Fruit fly (Drosophila melanogaster): ENCODE data around the gene fon.

The fon gene

dm6 chr2L:19426330-19426781 is 40.4 kb upstream of the fon start, which contains the start of gene Pax:
Gene Pax (minus strand): TSS chr2L:19426596.
- TF ChIP-seq fd96Ca (GFP tag; IDR thresholded peaks at IDR 0.05) (no peak), CG12605 (GFP tag; IDR thresholded peaks at IDR 0.05) (peak; percentile 57; the same call in 1 of the 2 replicates), gl (tag; optimal IDR thresholded peaks at IDR 0.05) (peak; percentile 62), CG15710 (tag; optimal IDR thresholded peaks at IDR 0.05) (peak; percentile 9), CG32121 (GFP tag; IDR thresholded peaks at IDR 0.05) (no peak; the same call in 1 of the 2 replicates), D1 (tag; optimal IDR thresholded peaks at IDR 0.05) (no peak), Ets98B (GFP tag; IDR thresholded peaks at IDR 0.05) (peak; percentile 49; the same call in 1 of the 2 replicates), CG10348 (GFP tag; IDR thresholded peaks at IDR 0.05) (no peak), CG13204 (GFP tag; optimal IDR thresholded peaks at IDR 0.05) (peak; percentile 52), CG9948 (tag; optimal IDR thresholded peaks at IDR 0.05) (no peak), Snoo (tag; optimal IDR thresholded peaks at IDR 0.05) (peak; percentile 26), CG8301 (tag; optimal IDR thresholded peaks at IDR 0.05) (no peak), CG8159 (tag; optimal IDR thresholded peaks at IDR 0.05) (no peak), CG17806 (tag; optimal IDR thresholded peaks at IDR 0.05) (no peak), CG14655 (GFP tag; optimal IDR thresholded peaks at IDR 0.05) (no peak), Pif1B (GFP tag; optimal IDR thresholded peaks at IDR 0.05) (peak; percentile 2), EcR (GFP tag; optimal IDR thresholded peaks at IDR 0.05) (peak; percentile 23), Pif1A (GFP tag; optimal IDR thresholded peaks at IDR 0.05) (peak; percentile 2), CG4496 (GFP tag; IDR thresholded peaks at IDR 0.05) (peak; percentile 62; the same call in 2 of the 3 replicates), rn (GFP tag; IDR thresholded peaks at IDR 0.05) (no peak), CG34367 (tag; optimal IDR thresholded peaks at IDR 0.05) (no peak)

DNA sequence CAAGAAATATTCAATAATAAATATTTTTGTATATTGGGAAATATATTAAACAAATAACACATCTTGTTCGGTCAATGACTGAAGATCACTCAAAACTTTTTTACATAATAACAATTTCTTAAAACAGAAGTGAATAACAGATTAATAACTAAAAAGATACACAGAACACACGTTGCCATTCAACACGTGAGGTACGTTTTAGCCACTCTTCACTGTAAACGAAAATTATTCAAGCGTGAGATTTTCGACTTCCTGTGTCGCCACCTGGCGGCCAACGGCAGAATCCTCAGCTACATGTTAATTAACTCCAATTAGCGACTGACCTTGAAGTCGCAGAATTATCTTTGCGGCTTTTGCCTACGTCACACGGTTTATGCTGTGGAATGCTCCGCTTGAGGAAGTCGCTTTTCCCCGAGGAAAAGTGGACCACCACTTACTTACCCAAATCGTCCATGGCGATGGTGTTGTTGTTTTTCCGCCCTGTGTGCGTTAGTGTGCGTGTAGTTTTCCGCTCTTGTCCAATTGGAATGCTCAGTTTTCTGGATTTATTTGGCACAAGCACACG is 39.8 kb upstream of the fon start:
- no peak for TF ChIP-seq rn (GFP tag; IDR thresholded peaks at IDR 0.05)
- peak; percentile 37 for TF ChIP-seq Pif1A (GFP tag; optimal IDR thresholded peaks at IDR 0.05)
- TF ChIP-seq CG14655 (GFP tag; optimal IDR thresholded peaks at IDR 0.05): peak; percentile 45
- peak; percentile 68; the same call in 2 of the 3 replicates for TF ChIP-seq CG4496 (GFP tag; IDR thresholded peaks at IDR 0.05)
- TF ChIP-seq D1 (tag; optimal IDR thresholded peaks at IDR 0.05): peak; percentile 15
- no peak for TF ChIP-seq EcR (GFP tag; optimal IDR thresholded peaks at IDR 0.05)
- TF ChIP-seq Snoo (tag; optimal IDR thresholded peaks at IDR 0.05): peak; percentile 55
- peak; percentile 54 for TF ChIP-seq CG17806 (tag; optimal IDR thresholded peaks at IDR 0.05)
- TF ChIP-seq CG9948 (tag; optimal IDR thresholded peaks at IDR 0.05): peak; percentile 36
- peak; percentile 39; the same call in 1 of the 2 replicates for TF ChIP-seq Ets98B (GFP tag; IDR thresholded peaks at IDR 0.05)
- no peak for TF ChIP-seq CG32121 (GFP tag; IDR thresholded peaks at IDR 0.05)
- TF ChIP-seq CG34367 (tag; optimal IDR thresholded peaks at IDR 0.05): peak; percentile 39
- TF ChIP-seq CG15710 (tag; optimal IDR thresholded peaks at IDR 0.05): peak; percentile 32
- no peak for TF ChIP-seq CG10348 (GFP tag; IDR thresholded peaks at IDR 0.05)
- TF ChIP-seq fd96Ca (GFP tag; IDR thresholded peaks at IDR 0.05): no peak; the same call in 2 of the 3 replicates
- TF ChIP-seq CG8159 (tag; optimal IDR thresholded peaks at IDR 0.05): peak; percentile 48
- peak; percentile 23 for TF ChIP-seq CG8301 (tag; optimal IDR thresholded peaks at IDR 0.05)
- peak; percentile 5 for TF ChIP-seq Pif1B (GFP tag; optimal IDR thresholded peaks at IDR 0.05)

DNA sequence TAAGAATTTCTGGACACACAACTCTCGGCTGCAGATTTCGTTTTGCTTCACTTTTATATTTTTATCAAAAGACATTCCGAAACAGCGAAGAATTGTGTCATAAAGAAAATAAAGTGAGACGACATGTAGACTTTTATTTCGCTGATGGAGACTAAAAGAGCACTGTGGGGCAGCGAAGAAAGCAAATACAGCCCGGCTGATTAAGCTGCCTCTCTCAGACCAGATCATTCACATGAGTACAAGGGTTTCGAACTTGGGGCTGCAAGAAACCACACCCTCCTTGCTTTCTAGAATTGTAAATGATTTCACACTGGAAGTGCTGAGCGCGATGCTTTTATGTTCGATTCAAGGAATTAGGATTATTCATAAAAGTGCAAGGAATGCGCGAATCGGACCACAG is 39.1 kb upstream of the fon start:
- no peak for TF ChIP-seq CG15710 (tag; optimal IDR thresholded peaks at IDR 0.05)
- no peak for TF ChIP-seq Pif1A (GFP tag; optimal IDR thresholded peaks at IDR 0.05)
- TF ChIP-seq CG9948 (tag; optimal IDR thresholded peaks at IDR 0.05): no peak
- no peak for TF ChIP-seq Pif1B (GFP tag; optimal IDR thresholded peaks at IDR 0.05)
- TF ChIP-seq CG10348 (GFP tag; IDR thresholded peaks at IDR 0.05): no peak
- TF ChIP-seq CG14655 (GFP tag; optimal IDR thresholded peaks at IDR 0.05): no peak
- no peak for TF ChIP-seq D1 (tag; optimal IDR thresholded peaks at IDR 0.05)
- TF ChIP-seq CG32121 (GFP tag; IDR thresholded peaks at IDR 0.05): no peak
- peak; percentile 38; the same call in 1 of the 2 replicates for TF ChIP-seq CG12605 (GFP tag; IDR thresholded peaks at IDR 0.05)
- TF ChIP-seq gl (tag; optimal IDR thresholded peaks at IDR 0.05): peak; percentile 26
- TF ChIP-seq EcR (GFP tag; optimal IDR thresholded peaks at IDR 0.05): peak; percentile 58
- no peak for TF ChIP-seq fd96Ca (GFP tag; IDR thresholded peaks at IDR 0.05)
- no peak for TF ChIP-seq Snoo (tag; optimal IDR thresholded peaks at IDR 0.05)
- no peak for TF ChIP-seq Ets98B (GFP tag; IDR thresholded peaks at IDR 0.05)
- TF ChIP-seq CG13204 (GFP tag; optimal IDR thresholded peaks at IDR 0.05): no peak
- no peak for TF ChIP-seq rn (GFP tag; IDR thresholded peaks at IDR 0.05)
- TF ChIP-seq CG8159 (tag; optimal IDR thresholded peaks at IDR 0.05): no peak
- no peak for TF ChIP-seq CG8301 (tag; optimal IDR thresholded peaks at IDR 0.05)
- no peak for TF ChIP-seq CG17806 (tag; optimal IDR thresholded peaks at IDR 0.05)
- TF ChIP-seq CG34367 (tag; optimal IDR thresholded peaks at IDR 0.05): no peak

DNA sequence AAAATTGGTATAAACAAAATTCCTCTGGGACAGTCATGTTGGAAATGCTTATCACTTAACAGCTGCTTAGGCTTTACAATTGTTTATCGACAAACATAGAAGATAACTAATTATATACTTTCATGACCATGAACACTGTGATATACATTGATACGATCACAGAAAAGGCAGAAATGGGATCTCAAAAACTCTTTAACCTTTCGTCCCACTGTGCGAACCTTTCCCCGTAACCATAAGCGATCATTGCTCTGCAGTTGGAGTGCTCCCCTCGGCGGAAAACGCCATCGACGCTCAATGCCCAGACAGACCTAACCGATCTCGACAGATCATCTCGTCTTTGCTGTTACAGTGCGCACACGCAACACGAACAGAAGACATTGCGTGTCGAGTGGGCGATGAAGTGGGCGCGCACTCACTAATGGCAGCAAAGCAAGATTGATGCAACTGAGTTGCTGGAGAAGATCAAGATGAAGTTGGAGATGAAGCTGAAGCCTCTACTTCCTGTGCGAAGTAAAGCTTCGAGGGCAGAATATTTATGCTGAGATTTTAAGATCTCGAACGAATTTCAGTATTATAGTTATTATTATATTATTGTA is 38.4 kb upstream of the fon start:
- TF ChIP-seq CG8301 (tag; optimal IDR thresholded peaks at IDR 0.05): peak; percentile 19
- peak; percentile 41 for TF ChIP-seq EcR (GFP tag; optimal IDR thresholded peaks at IDR 0.05)
- TF ChIP-seq fd96Ca (GFP tag; IDR thresholded peaks at IDR 0.05): 0 out of 3 replicates have a peak, but pooled peaks have one; percentile 57
- TF ChIP-seq D1 (tag; optimal IDR thresholded peaks at IDR 0.05): no peak

- TF ChIP-seq CG10348 (GFP tag; IDR thresholded peaks at IDR 0.05): peak; percentile 92
- peak; percentile 18 for TF ChIP-seq EcR (GFP tag; optimal IDR thresholded peaks at IDR 0.05)
- peak; percentile 97 for TF ChIP-seq CG9948 (tag; optimal IDR thresholded peaks at IDR 0.05)
- TF ChIP-seq Ets98B (GFP tag; IDR thresholded peaks at IDR 0.05): peak; percentile 95
- TF ChIP-seq CG13204 (GFP tag; optimal IDR thresholded peaks at IDR 0.05): peak; percentile 74
- TF ChIP-seq Pif1B (GFP tag; optimal IDR thresholded peaks at IDR 0.05): peak; percentile 95
- TF ChIP-seq gl (tag; optimal IDR thresholded peaks at IDR 0.05): peak; percentile 75
- TF ChIP-seq CG32121 (GFP tag; IDR thresholded peaks at IDR 0.05): peak; percentile 97
- TF ChIP-seq CG15710 (tag; optimal IDR thresholded peaks at IDR 0.05): peak; percentile 94
- peak; percentile 93 for TF ChIP-seq CG34367 (tag; optimal IDR thresholded peaks at IDR 0.05)
- TF ChIP-seq fd96Ca (GFP tag; IDR thresholded peaks at IDR 0.05): peak; percentile 79
- TF ChIP-seq CG12605 (GFP tag; IDR thresholded peaks at IDR 0.05): peak; percentile 87
- TF ChIP-seq CG8159 (tag; optimal IDR thresholded peaks at IDR 0.05): peak; percentile 95
- TF ChIP-seq Pif1A (GFP tag; optimal IDR thresholded peaks at IDR 0.05): peak; percentile 96
- TF ChIP-seq rn (GFP tag; IDR thresholded peaks at IDR 0.05): peak; percentile 91
- peak; percentile 96 for TF ChIP-seq CG4496 (GFP tag; IDR thresholded peaks at IDR 0.05)
- TF ChIP-seq CG17806 (tag; optimal IDR thresholded peaks at IDR 0.05): peak; percentile 93
- peak; percentile 99 for TF ChIP-seq CG8301 (tag; optimal IDR thresholded peaks at IDR 0.05)
- TF ChIP-seq D1 (tag; optimal IDR thresholded peaks at IDR 0.05): peak; percentile 89
- peak; percentile 93 for TF ChIP-seq Snoo (tag; optimal IDR thresholded peaks at IDR 0.05)
- peak; percentile 100 for TF ChIP-seq CG14655 (GFP tag; optimal IDR thresholded peaks at IDR 0.05)
Measured at dm6 chr2L:19423467-19424122, 37.6 kb upstream of the fon start, which contains the start of the genes Alp12 and CG13085. Gene Alp12 (plus strand): TSS chr2L:19424050. Gene CG13085 (plus strand): TSS chr2L:19424050.
